Fruit fly (Drosophila melanogaster) whole organism, embryonic: ENCODE results near the gene KFase.

Source experiments
- B-H2 ChIP-seq: fragments of 200-800 bp; sonication (Bioruptor generic); optimal IDR thresholded peaks from 2 replicates; lab custom pipeline; 2018; ENCODE audit warnings: missing biosample characterization, mild to moderate bottlenecking, missing genetic modification characterization
- CG10147 ChIP-seq: fragments of 200-800 bp; sonication (Bioruptor generic); optimal IDR thresholded peaks from 2 replicates; lab custom pipeline; 2019; ENCODE audit warnings: missing biosample characterization, mild to moderate bottlenecking, missing genetic modification characterization, moderate library complexity
- CG1024 ChIP-seq: fragments of 200-800 bp; sonication (Bioruptor generic); IDR thresholded peaks from 2 replicates; pipeline ENCODE4 v1.3.6; 2022; ENCODE audit warnings: missing biosample characterization, missing genetic modification characterization
- CG10565 ChIP-seq: fragments of 200-800 bp; sonication (Bioruptor generic); optimal IDR thresholded peaks from 3 replicates; lab custom pipeline; 2016; ENCODE audit warnings: missing biosample characterization, mild to moderate bottlenecking, missing genetic modification characterization
- CG11696 ChIP-seq: fragments of 200-800 bp; sonication (Bioruptor generic); IDR thresholded peaks from 2 replicates; pipeline ENCODE4 v1.3.6; 2022; ENCODE audit warnings: missing biosample characterization, missing genetic modification characterization
- CG12104 ChIP-seq: fragments of 200-800 bp; sonication (Bioruptor generic); optimal IDR thresholded peaks from 3 replicates; lab custom pipeline; 2016; ENCODE audit warnings: missing biosample characterization, missing genetic modification characterization
- CG12659 ChIP-seq: fragments of 200-800 bp; sonication (Bioruptor generic); optimal IDR thresholded peaks from 3 replicates; lab custom pipeline; 2017; ENCODE audit warnings: mild to moderate bottlenecking, missing biosample characterization, missing genetic modification reagents, missing genetic modification characterization
- CG12769 ChIP-seq: fragments of 200-800 bp; sonication (Bioruptor generic); optimal IDR thresholded peaks from 2 replicates; lab custom pipeline; 2019; ENCODE audit warnings: missing biosample characterization, mild to moderate bottlenecking, missing genetic modification characterization, moderate library complexity
- CG13775 ChIP-seq: fragments of 200-800 bp; sonication (Bioruptor generic); optimal IDR thresholded peaks from 3 replicates; lab custom pipeline; 2017; ENCODE audit warnings: missing biosample characterization, mild to moderate bottlenecking, missing genetic modification characterization
- CG14014 ChIP-seq: fragments of 200-800 bp; sonication (Bioruptor generic); IDR thresholded peaks from 2 replicates; pipeline ENCODE4 v1.3.6; 2022; ENCODE audit warnings: missing biosample characterization, missing genetic modification characterization
- CG15514 ChIP-seq: fragments of 200-800 bp; sonication (Bioruptor generic); optimal IDR thresholded peaks from 3 replicates; lab custom pipeline; 2017; ENCODE audit warnings: missing biosample characterization, missing genetic modification characterization, mild to moderate bottlenecking, moderate library complexity, missing genetic modification reagents
- CG16815 ChIP-seq: fragments of 200-800 bp; sonication (Bioruptor generic); optimal IDR thresholded peaks from 3 replicates; lab custom pipeline; 2017; ENCODE audit warnings: missing biosample characterization, mild to moderate bottlenecking, missing genetic modification characterization
- CG18599 ChIP-seq: fragments of 200-800 bp; sonication (Bioruptor generic); optimal IDR thresholded peaks from 3 replicates; lab custom pipeline; 2017; ENCODE audit warnings: missing biosample characterization, missing genetic modification characterization, mild to moderate bottlenecking, moderate library complexity, missing genetic modification reagents
- CG2120 ChIP-seq: fragments of 200-800 bp; sonication (Bioruptor generic); optimal IDR thresholded peaks from 3 replicates; lab custom pipeline; 2016; ENCODE audit warnings: missing biosample characterization, missing genetic modification characterization
- CG4404 ChIP-seq: fragments of 200-800 bp; sonication (Bioruptor generic); IDR thresholded peaks from 2 replicates; pipeline ENCODE4 v1.3.6; 2022; ENCODE audit warnings: missing biosample characterization, missing genetic modification characterization
- CG7745 ChIP-seq: fragments of 200-800 bp; sonication (Bioruptor generic); optimal IDR thresholded peaks from 2 replicates; lab custom pipeline; 2018; ENCODE audit warnings: missing biosample characterization, mild to moderate bottlenecking, missing genetic modification characterization, moderate library complexity
- CG7928 ChIP-seq: fragments of 200-800 bp; sonication (Bioruptor generic); optimal IDR thresholded peaks from 2 replicates; lab custom pipeline; 2017; ENCODE audit warnings: missing biosample characterization, mild to moderate bottlenecking, missing genetic modification characterization
- CG7963 ChIP-seq: fragments of 200-800 bp; sonication (Bioruptor generic); IDR thresholded peaks from 3 replicates; pipeline ENCODE4 v1.3.6; 2022; ENCODE audit warnings: missing biosample characterization, missing genetic modification characterization; ENCODE audit not compliant: partially characterized antibody
- CG8089 ChIP-seq: fragments of 200-800 bp; sonication (Bioruptor generic); optimal IDR thresholded peaks from 3 replicates; lab custom pipeline; 2016; ENCODE audit warnings: missing biosample characterization, missing genetic modification characterization
- CkIIα-i1 ChIP-seq: fragments of 200-800 bp; sonication (Bioruptor generic); IDR thresholded peaks from 2 replicates; pipeline ENCODE4 v1.3.6; 2022; ENCODE audit warnings: missing biosample characterization, missing genetic modification characterization
- Dad ChIP-seq: fragments of 200-800 bp; sonication (Bioruptor generic); optimal IDR thresholded peaks from 3 replicates; lab custom pipeline; 2016; ENCODE audit warnings: missing biosample characterization, missing genetic modification characterization
- Dfd ChIP-seq, 2 experiments: fragments of >200 bp; optimal IDR thresholded peaks; 2 replicates each; lab custom pipeline; 2017; ENCODE audit warnings: missing biosample characterization in 2 of 2, missing genetic modification characterization in 2 of 2
- ERR ChIP-seq: fragments of 200-800 bp; sonication (Bioruptor generic); optimal IDR thresholded peaks from 2 replicates; lab custom pipeline; 2016; ENCODE audit warnings: missing biosample characterization, missing genetic modification characterization
- Hsf ChIP-seq: fragments of 200-800 bp; sonication (Bioruptor generic); optimal IDR thresholded peaks from 3 replicates; lab custom pipeline; 2016; ENCODE audit warnings: missing biosample characterization, missing genetic modification characterization
- Mes4 ChIP-seq: fragments of 200-800 bp; sonication (Bioruptor generic); optimal IDR thresholded peaks from 2 replicates; lab custom pipeline; 2016; ENCODE audit warnings: missing biosample characterization, missing genetic modification characterization
- Nf-YC ChIP-seq: fragments of 200-800 bp; optimal IDR thresholded peaks from 3 replicates; lab custom pipeline; 2019; ENCODE audit warnings: missing biosample characterization, mild to moderate bottlenecking, missing genetic modification characterization, moderate library complexity
- Rx ChIP-seq: fragments of 200-800 bp; sonication (Bioruptor generic); IDR thresholded peaks from 2 replicates; pipeline ENCODE4 v1.3.6; 2022; ENCODE audit warnings: missing biosample characterization, missing genetic modification characterization
- Stat92E ChIP-seq, 3 experiments: fragments of >200 bp in 2 of 3; fragments of 200-800 bp in 1 of 3; sonication (Bioruptor generic) in 1 of 3; optimal IDR thresholded peaks; 2 replicates each; lab custom pipeline; 2017 to 2019; ENCODE audit warnings: missing biosample characterization in 3 of 3, missing genetic modification characterization in 3 of 3, mild to moderate bottlenecking in 1 of 3, moderate library complexity in 1 of 3
- TFAM ChIP-seq: fragments of 200-800 bp; sonication (Bioruptor generic); optimal IDR thresholded peaks from 2 replicates; lab custom pipeline; 2017; ENCODE audit warnings: missing biosample characterization, missing genetic modification characterization, inconsistent platforms
- aop ChIP-seq: fragments of 200-800 bp; sonication (Bioruptor generic); IDR thresholded peaks from 2 replicates; pipeline ENCODE4 v1.3.6; 2022; ENCODE audit warnings: missing biosample characterization, missing genetic modification characterization
- ap ChIP-seq: fragments of 200-800 bp; sonication (Bioruptor generic); IDR thresholded peaks from 2 replicates; pipeline ENCODE4 v1.3.6; 2022; ENCODE audit warnings: missing biosample characterization, missing genetic modification characterization
- bigmax ChIP-seq: fragments of 200-800 bp; sonication (Bioruptor generic); optimal IDR thresholded peaks from 2 replicates; lab custom pipeline; 2018; ENCODE audit warnings: missing biosample characterization, mild to moderate bottlenecking, missing genetic modification characterization
- cato ChIP-seq: fragments of 200-800 bp; sonication (Bioruptor generic); optimal IDR thresholded peaks from 2 replicates; lab custom pipeline; 2016; ENCODE audit warnings: missing biosample characterization, missing genetic modification characterization, borderline replicate concordance
- en ChIP-seq: fragments of 200-800 bp; sonication (Bioruptor generic); optimal IDR thresholded peaks from 2 replicates; lab custom pipeline; 2016; ENCODE audit warnings: missing biosample characterization, missing genetic modification characterization
- eve ChIP-seq, 2 experiments: fragments of >200 bp; optimal IDR thresholded peaks; 2 replicates each; lab custom pipeline; 2017; ENCODE audit warnings: missing biosample characterization in 2 of 2, missing genetic modification characterization in 2 of 2
- exex ChIP-seq: fragments of 200-800 bp; sonication (Bioruptor generic); optimal IDR thresholded peaks from 4 replicates; lab custom pipeline; 2018; ENCODE audit warnings: missing biosample characterization, mild to moderate bottlenecking, missing genetic modification characterization, moderate library complexity
- lab ChIP-seq: fragments of 200-800 bp; sonication (Bioruptor generic); optimal IDR thresholded peaks from 3 replicates; lab custom pipeline; 2017; ENCODE audit warnings: missing biosample characterization, missing genetic modification characterization, mild to moderate bottlenecking, moderate library complexity, missing genetic modification reagents
- nerfin-1 ChIP-seq: fragments of 200-800 bp; sonication (Bioruptor generic); optimal IDR thresholded peaks from 3 replicates; lab custom pipeline; 2019; ENCODE audit warnings: missing biosample characterization, mild to moderate bottlenecking, missing genetic modification characterization, moderate library complexity
- pnt ChIP-seq: fragments of 200-800 bp; sonication (Bioruptor generic); optimal IDR thresholded peaks from 3 replicates; lab custom pipeline; 2016; ENCODE audit warnings: missing biosample characterization, missing genetic modification characterization
- pzg ChIP-seq: fragments of 200-800 bp; sonication (Bioruptor generic); optimal IDR thresholded peaks from 3 replicates; lab custom pipeline; 2018; ENCODE audit warnings: missing biosample characterization, mild to moderate bottlenecking, missing genetic modification characterization, moderate library complexity
- seq ChIP-seq: fragments of 200-800 bp; sonication (Bioruptor generic); IDR thresholded peaks from 2 replicates; pipeline ENCODE4 v1.3.6; 2022; ENCODE audit warnings: missing biosample characterization, missing genetic modification characterization
- slp2 ChIP-seq: fragments of 200-800 bp; sonication (Bioruptor generic); optimal IDR thresholded peaks from 2 replicates; lab custom pipeline; 2016; ENCODE audit warnings: missing biosample characterization, missing genetic modification characterization
- sna ChIP-seq: fragments of 200-800 bp; sonication (Bioruptor generic); IDR thresholded peaks from 2 replicates; pipeline ENCODE4 v1.3.6; 2022; ENCODE audit warnings: missing biosample characterization, missing genetic modification characterization; ENCODE audit not compliant: partially characterized antibody
- sr ChIP-seq: fragments of 200-800 bp; sonication (Bioruptor generic); IDR thresholded peaks from 3 replicates; pipeline ENCODE4 v1.3.6; 2022; ENCODE audit warnings: missing biosample characterization, missing genetic modification characterization
- sug ChIP-seq: fragments of 200-800 bp; optimal IDR thresholded peaks from 2 replicates; lab custom pipeline; 2019; ENCODE audit warnings: missing biosample characterization, mild to moderate bottlenecking, missing genetic modification characterization, moderate library complexity
- tna ChIP-seq: fragments of 200-800 bp; sonication (Bioruptor generic); IDR thresholded peaks from 2 replicates; pipeline ENCODE4 v1.3.6; 2022; ENCODE audit warnings: missing biosample characterization, missing genetic modification characterization; ENCODE audit not compliant: partially characterized antibody
- unpg ChIP-seq: fragments of 200-800 bp; sonication (Bioruptor generic); optimal IDR thresholded peaks from 3 replicates; lab custom pipeline; 2018; ENCODE audit warnings: missing biosample characterization, mild to moderate bottlenecking, missing genetic modification characterization, moderate library complexity
- vvl ChIP-seq: fragments of 200-800 bp; sonication (Bioruptor generic); IDR thresholded peaks from 2 replicates; pipeline ENCODE4 v1.3.6; 2022; ENCODE audit warnings: missing biosample characterization, missing genetic modification characterization
- wek ChIP-seq: fragments of 200-800 bp; sonication (Bioruptor generic); optimal IDR thresholded peaks from 3 replicates; lab custom pipeline; 2018; ENCODE audit warnings: missing biosample characterization, mild to moderate bottlenecking, missing genetic modification characterization, moderate library complexity
- zf30C ChIP-seq: fragments of 200-800 bp; sonication (Bioruptor generic); optimal IDR thresholded peaks from 3 replicates; lab custom pipeline; 2018; ENCODE audit warnings: missing biosample characterization, mild to moderate bottlenecking, missing genetic modification characterization

Gene KFase

DNA sequence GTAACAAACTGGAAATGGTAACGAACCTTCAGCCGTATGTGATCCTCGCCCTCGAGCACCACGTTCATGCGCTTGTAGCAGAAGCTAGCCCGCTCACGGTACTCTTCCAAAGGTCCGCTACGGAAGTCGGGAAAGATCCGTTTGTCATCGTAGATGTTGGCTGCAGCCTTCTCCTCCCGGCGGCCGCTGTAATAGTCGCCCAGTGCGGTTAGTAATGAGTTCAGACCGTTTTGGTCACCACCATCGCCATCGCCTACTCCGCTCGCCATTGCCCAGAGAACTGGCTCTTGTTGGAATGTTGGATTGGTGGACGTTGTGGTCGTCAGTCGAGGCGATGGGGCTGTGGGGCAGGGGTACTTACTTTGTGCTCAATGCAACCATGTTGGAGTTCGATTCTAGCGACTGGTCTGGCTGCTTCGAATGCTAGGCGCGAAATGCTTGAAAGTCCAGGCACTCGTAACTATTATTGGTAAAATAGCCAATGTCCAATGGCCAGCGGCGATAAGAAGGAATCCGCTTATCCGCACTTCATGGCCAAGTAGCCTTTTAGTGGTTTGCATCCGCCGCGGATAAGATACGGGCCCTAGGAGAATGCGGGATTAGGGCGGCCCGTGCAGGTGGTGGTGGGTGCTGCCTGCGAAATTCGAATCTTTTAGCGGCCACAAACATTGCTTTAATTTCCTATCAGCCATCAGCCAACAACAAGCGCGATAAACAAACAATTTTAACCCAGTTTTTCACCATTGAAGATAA, 40.8 kb downstream of the KFase start (continued):
- no peak for TF ChIP-seq pnt
- TF ChIP-seq CG7928 (GFP tag; lab: Kevin White, UChicago) = no peak
- no peak for TF ChIP-seq CG12104 (GFP tag; lab: Kevin White, UChicago)
- no peak for TF ChIP-seq sna (GFP tag; lab: Robert Waterston, UW)
- no peak for TF ChIP-seq CG1024 (GFP tag; lab: Robert Waterston, UW)
- no peak for TF ChIP-seq wek
- no peak for TF ChIP-seq CG10565 (GFP tag; lab: Kevin White, UChicago)
- TF ChIP-seq eve (GFP tag; optimal IDR thresholded peaks at IDR 0.05; lab: Kevin White, UChicago) = no peak
- TF ChIP-seq CG7963 (GFP tag; lab: Robert Waterston, UW) = no peak
- no peak for TF ChIP-seq seq (GFP tag; lab: Robert Waterston, UW)
- no peak for TF ChIP-seq bigmax
- no peak for TF ChIP-seq zf30C (GFP tag; lab: Kevin White, UChicago)
- peak; percentile 85 for TF ChIP-seq exex (tag; lab: Kevin White, UChicago)
- TF ChIP-seq CG11696 (GFP tag; lab: Robert Waterston, UW) = no peak
- TF ChIP-seq CG16815 (GFP tag; lab: Kevin White, UChicago) = no peak
- no peak for TF ChIP-seq Mes4 (GFP tag; lab: Kevin White, UChicago)
- no peak for TF ChIP-seq tna (GFP tag; lab: Robert Waterston, UW)
- no peak for TF ChIP-seq CG12659 (GFP tag; lab: Kevin White, UChicago)
- TF ChIP-seq CG4404 (GFP tag; lab: Robert Waterston, UW) = no peak
- peak; percentile 5 for TF ChIP-seq pzg (GFP tag; lab: Kevin White, UChicago)
- TF ChIP-seq Dfd (GFP tag; optimal IDR thresholded peaks at IDR 0.05; lab: Kevin White, UChicago) = no peak
- TF ChIP-seq CG7745 = no peak
- peak; percentile 88 for TF ChIP-seq sug (tag; lab: Kevin White, UChicago)
- no peak for TF ChIP-seq aop (GFP tag; lab: Robert Waterston, UW)
- no peak for TF ChIP-seq vvl
- no peak for TF ChIP-seq cato (GFP tag; lab: Kevin White, UChicago)
- TF ChIP-seq TFAM (GFP tag; lab: Kevin White, UChicago) = no peak
- no peak for TF ChIP-seq Stat92E (GFP tag; optimal IDR thresholded peaks at IDR 0.05; lab: Kevin White, UChicago)
- TF ChIP-seq ap (GFP tag; lab: Robert Waterston, UW) = no peak
- no peak for TF ChIP-seq B-H2 (GFP tag; lab: Kevin White, UChicago)
- no peak for TF ChIP-seq sr
- TF ChIP-seq CG10147 = no peak
- TF ChIP-seq CG14014 (GFP tag; lab: Robert Waterston, UW) = no peak
- no peak for TF ChIP-seq en (GFP tag; lab: Kevin White, UChicago)
- TF ChIP-seq CkIIα-i1 = no peak
- TF ChIP-seq Nf-YC (tag; lab: Kevin White, UChicago) = no peak
- TF ChIP-seq CG12769 (tag; lab: Kevin White, UChicago) = no peak
- TF ChIP-seq lab (GFP tag; lab: Kevin White, UChicago) = peak; percentile 24
- no peak for TF ChIP-seq Rx (GFP tag; lab: Robert Waterston, UW)
- TF ChIP-seq ERR = no peak
- no peak for TF ChIP-seq nerfin-1 (tag; lab: Kevin White, UChicago)
- TF ChIP-seq unpg (GFP tag; lab: Kevin White, UChicago) = no peak
- TF ChIP-seq CG18599 = peak; percentile 11
- TF ChIP-seq CG2120 (GFP tag; lab: Kevin White, UChicago) = no peak
- TF ChIP-seq CG8089 (GFP tag; lab: Kevin White, UChicago) = no peak
- TF ChIP-seq Hsf = no peak
- TF ChIP-seq CG15514 = peak; percentile 34
- TF ChIP-seq CG13775 (GFP tag; lab: Kevin White, UChicago) = no peak
- no peak for TF ChIP-seq Dad (GFP tag; lab: Kevin White, UChicago)
- no peak for TF ChIP-seq slp2
